Fruit fly (Drosophila melanogaster) Kc167 (cell line): Measurements from ENCODE around the gene CG17841.

Source experiments
- Myc ChIP-seq: fragments of >200 bp; optimal IDR thresholded peaks from 2 replicates; lab custom pipeline; 2017; ENCODE audit warnings: missing external identifiers
- psq ChIP-seq: fragments of >200 bp; optimal IDR thresholded peaks from 2 replicates; lab custom pipeline; 2017; ENCODE audit warnings: missing external identifiers
- ttk ChIP-seq: sonication (Bioruptor generic); optimal IDR thresholded peaks from 2 replicates; lab custom pipeline; 2017; ENCODE audit warnings: missing external identifiers

- TF ChIP-seq Myc (lab: Kevin White, UChicago), result no peak
- TF ChIP-seq psq, result no peak
- TF ChIP-seq ttk (lab: Kevin White, UChicago), result no peak
Measured at dm6 chrX:10324836-10325566, 42.9 kb upstream of the CG17841 start.
